Worm (Caenorhabditis elegans) whole organism, L1 larva: ENCODE data around the gene ZC178.2.
A peak's percentile ranks its signal among the peaks of the same experiment; 100 is the strongest.

ENCODE experiments used
- ceh-63 ChIP-seq: fragments of 200-800 bp; sonication (Bioruptor generic); optimal IDR thresholded peaks from 2 replicates; lab custom pipeline; 2018; ENCODE audit warnings: mild to moderate bottlenecking, missing genetic modification characterization, missing compliant biosample characterization
- dpl-1 ChIP-seq, 3 experiments: fragments of 150-350 bp in 2 of 3; sonication (generic microtip) in 1 of 3; optimal IDR thresholded peaks; 2 replicates each; lab custom pipeline; 2014 to 2017; ENCODE audit warnings: missing biosample characterization in 3 of 3, missing genetic modification characterization in 3 of 3, missing genetic modification reagents in 3 of 3
- egl-13 ChIP-seq: sonication (generic microtip); optimal IDR thresholded peaks from 2 replicates; lab custom pipeline; 2016; ENCODE audit warnings: missing genotype, missing genetic modification reagents, missing genetic modification characterization, missing compliant biosample characterization
- fkh-10 ChIP-seq: sonication (generic microtip); optimal IDR thresholded peaks from 2 replicates; lab custom pipeline; 2017; ENCODE audit warnings: missing biosample characterization, missing genetic modification reagents, missing genetic modification characterization
- fos-1 ChIP-seq: fragments of 150-350 bp; optimal IDR thresholded peaks from 2 replicates; lab custom pipeline; 2014; ENCODE audit warnings: missing biosample characterization, missing genetic modification characterization
- isw-1 ChIP-seq: fragments of 200-800 bp; sonication (Bioruptor generic); IDR thresholded peaks from 2 replicates; pipeline ENCODE4 v1.3.6; 2022; ENCODE audit warnings: missing genetic modification characterization, missing compliant biosample characterization
- lin-13 ChIP-seq: fragments of 150-350 bp; optimal IDR thresholded peaks from 2 replicates; lab custom pipeline; 2014; ENCODE audit warnings: missing biosample characterization, missing genetic modification reagents, missing genetic modification characterization
- lin-35 ChIP-seq, 2 experiments: fragments of 150-350 bp; optimal IDR thresholded peaks; 2 replicates each; lab custom pipeline; 2014; ENCODE audit warnings: missing biosample characterization in 2 of 2, missing genetic modification characterization in 2 of 2, missing genetic modification reagents in 2 of 2
- lin-39 ChIP-seq: fragments of 150-350 bp; optimal IDR thresholded peaks from 2 replicates; lab custom pipeline; 2014; ENCODE audit warnings: missing biosample characterization, missing genetic modification reagents, missing genetic modification characterization
- mep-1 ChIP-seq: fragments of 150-350 bp; optimal IDR thresholded peaks from 2 replicates; lab custom pipeline; 2014; ENCODE audit warnings: missing biosample characterization, missing genetic modification characterization
- nhr-19 ChIP-seq: fragments of 200-800 bp; sonication (Bioruptor generic); conservative IDR thresholded peaks from 2 replicates; pipeline ENCODE4 v1.3.6; 2022; ENCODE audit warnings: missing genetic modification characterization, missing compliant biosample characterization
- nhr-20 ChIP-seq: sonication (generic microtip); optimal IDR thresholded peaks from 2 replicates; lab custom pipeline; 2016; ENCODE audit warnings: mild to moderate bottlenecking, missing genetic modification characterization, missing compliant biosample characterization
- nhr-47 ChIP-seq: sonication (generic microtip); optimal IDR thresholded peaks from 2 replicates; lab custom pipeline; 2016; ENCODE audit warnings: mild to moderate bottlenecking, missing genetic modification characterization, moderate library complexity, missing compliant biosample characterization
- nhr-77 ChIP-seq: fragments of 150-350 bp; optimal IDR thresholded peaks from 2 replicates; lab custom pipeline; 2014; ENCODE audit warnings: missing biosample characterization, missing genetic modification characterization
- pax-3 ChIP-seq: fragments of 200-800 bp; sonication (Bioruptor generic); optimal IDR thresholded peaks from 2 replicates; lab custom pipeline; 2018; ENCODE audit warnings: mild to moderate bottlenecking, missing genetic modification characterization, moderate library complexity, missing compliant biosample characterization
- pqm-1 ChIP-seq: sonication (generic microtip); optimal IDR thresholded peaks from 3 replicates; lab custom pipeline; 2017; ENCODE audit warnings: missing biosample characterization, missing genetic modification characterization
- tbx-2 ChIP-seq: sonication (generic microtip); optimal IDR thresholded peaks from 2 replicates; lab custom pipeline; 2016; ENCODE audit warnings: missing genetic modification characterization, missing compliant biosample characterization
- tlp-1 ChIP-seq: fragments of 150-350 bp; optimal IDR thresholded peaks from 2 replicates; lab custom pipeline; 2014; ENCODE audit warnings: missing biosample characterization, missing genetic modification characterization
- unc-86 ChIP-seq: sonication (generic microtip); optimal IDR thresholded peaks from 2 replicates; lab custom pipeline; 2016; ENCODE audit warnings: missing genetic modification characterization, missing compliant biosample characterization
- vab-15 ChIP-seq: sonication (generic microtip); optimal IDR thresholded peaks from 2 replicates; lab custom pipeline; 2017; ENCODE audit warnings: missing genotype, mild to moderate bottlenecking, missing genetic modification characterization, missing compliant biosample characterization

Gene ZC178.2

DNA sequence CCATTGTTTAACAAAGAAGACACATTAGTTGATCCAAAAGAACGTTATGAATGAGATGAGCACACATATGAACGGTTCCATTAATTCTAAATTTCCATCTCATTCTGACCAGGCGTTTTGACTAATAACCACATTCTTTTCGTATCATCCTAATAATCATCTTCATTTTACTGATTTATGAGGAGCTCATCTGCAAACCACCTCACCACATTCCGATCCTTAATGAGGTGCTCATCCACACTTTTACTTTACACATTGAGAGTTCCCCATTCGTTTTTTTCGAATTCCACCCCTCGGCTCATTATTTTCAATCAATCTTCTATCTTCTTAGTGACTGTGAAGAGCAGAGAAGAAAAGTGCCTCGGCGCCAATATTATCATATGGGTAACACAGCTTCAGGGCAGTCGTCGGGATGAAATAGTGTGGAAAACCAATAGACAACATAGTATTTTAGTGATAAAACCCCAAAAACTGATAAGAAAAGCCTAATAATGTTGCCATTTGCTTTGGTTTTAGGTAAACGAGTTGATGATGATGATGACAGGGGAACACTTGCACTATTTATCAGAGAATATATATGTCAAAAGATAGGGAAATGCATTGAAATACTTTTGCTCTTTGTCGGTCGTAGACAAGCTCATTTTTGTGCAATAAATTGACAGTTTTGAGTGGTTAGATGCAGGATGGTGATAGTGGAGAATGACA, 60.7 kb downstream of the ZC178.2 start (continued):
- TF ChIP-seq ceh-63 (GFP tag; lab: Kevin White, UChicago): no peak
- TF ChIP-seq nhr-20 (tag; lab: Kevin White, UChicago): peak; percentile 17
- no peak for TF ChIP-seq egl-13 (tag; lab: Kevin White, UChicago)
- no peak for TF ChIP-seq pax-3 (tag; lab: Kevin White, UChicago)
- TF ChIP-seq tlp-1 (tag; lab: Kevin White, UChicago): peak; percentile 71
- TF ChIP-seq fkh-10 (GFP tag; lab: Kevin White, UChicago): no peak
- peak in 1 of 2 experiments; percentile 32 for TF ChIP-seq lin-35 (GFP tag; optimal IDR thresholded peaks at IDR 0.05; lab: Kevin White, UChicago)
- no peak for TF ChIP-seq nhr-19 (GFP tag; lab: Robert Waterston, UW)
- TF ChIP-seq dpl-1 (GFP tag; optimal IDR thresholded peaks at IDR 0.05; lab: Kevin White, UChicago): no peak
- TF ChIP-seq lin-39 (tag; lab: Kevin White, UChicago): no peak
- no peak for TF ChIP-seq unc-86 (tag; lab: Kevin White, UChicago)
- TF ChIP-seq lin-13: no peak
- TF ChIP-seq, all 84 proteins: peak for 7

DNA sequence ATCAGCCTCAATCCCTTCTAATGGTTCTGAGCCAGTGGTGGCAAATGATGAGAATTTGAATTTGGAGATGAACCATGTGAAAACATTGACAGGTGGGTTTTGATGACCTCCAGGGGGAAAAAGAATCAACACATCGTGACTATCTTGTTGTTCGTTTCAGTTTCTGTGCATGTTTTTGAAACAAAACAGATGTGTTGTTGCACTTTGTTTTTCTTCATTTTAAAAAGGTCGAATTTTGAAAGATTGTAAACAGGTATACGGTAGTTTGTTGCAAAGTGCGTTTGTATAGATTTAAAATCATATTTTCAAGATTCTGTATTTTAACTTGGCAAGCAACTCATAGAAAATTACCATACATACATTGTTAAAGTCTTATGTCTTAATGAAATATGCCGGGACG, 61.4 kb downstream of the ZC178.2 start:
- no peak for TF ChIP-seq tbx-2 (tag; lab: Kevin White, UChicago)
- no peak for TF ChIP-seq nhr-77
- no peak for TF ChIP-seq fos-1 (tag; lab: Kevin White, UChicago)
- no peak for TF ChIP-seq mep-1 (tag; lab: Kevin White, UChicago)
- TF ChIP-seq vab-15: no peak
- TF ChIP-seq isw-1 (GFP tag; lab: Robert Waterston, UW): no peak
- no peak for TF ChIP-seq nhr-47 (tag; lab: Kevin White, UChicago)
- no peak for TF ChIP-seq pqm-1
- TF ChIP-seq, all 84 proteins: peak for 0
